Worm (Caenorhabditis elegans) whole organism, late embryonic: ENCODE results near the gene F48B9.8.

Source experiments
- C08G9.2 ChIP-seq: sonication (generic microtip); optimal IDR thresholded peaks from 2 replicates; lab custom pipeline; 2016; ENCODE audit warnings: mild to moderate bottlenecking, missing genetic modification characterization, moderate library complexity, missing compliant biosample characterization
- C38D4.7 ChIP-seq: fragments of 200-800 bp; sonication (Bioruptor generic); optimal IDR thresholded peaks from 2 replicates; lab custom pipeline; 2018; ENCODE audit warnings: mild to moderate bottlenecking, missing genetic modification characterization, moderate library complexity, missing compliant biosample characterization
- F13H6.1 ChIP-seq: sonication (generic microtip); optimal IDR thresholded peaks from 2 replicates; lab custom pipeline; 2016; ENCODE audit warnings: missing genetic modification characterization, missing compliant biosample characterization
- K02D7.2 ChIP-seq: sonication (generic microtip); optimal IDR thresholded peaks from 2 replicates; lab custom pipeline; 2017; ENCODE audit warnings: mild to moderate bottlenecking, missing genetic modification characterization, missing compliant biosample characterization
- K09A11.1 ChIP-seq: sonication (generic microtip); optimal IDR thresholded peaks from 2 replicates; lab custom pipeline; 2017; ENCODE audit warnings: antibody characterized with exemption, mild to moderate bottlenecking, missing genetic modification characterization, missing compliant biosample characterization; ENCODE audit not compliant: insufficient read depth
- T23F11.4 ChIP-seq: fragments of 200-800 bp; sonication (Bioruptor generic); optimal IDR thresholded peaks from 2 replicates; lab custom pipeline; 2018; ENCODE audit warnings: mild to moderate bottlenecking, missing genetic modification characterization, missing compliant biosample characterization
- Y22D7AL.16 ChIP-seq: sonication (generic microtip); optimal IDR thresholded peaks from 2 replicates; lab custom pipeline; 2016; ENCODE audit warnings: missing genetic modification characterization, missing compliant biosample characterization
- ceh-14 ChIP-seq: sonication (generic microtip); optimal IDR thresholded peaks from 2 replicates; lab custom pipeline; 2016; ENCODE audit warnings: missing genotype, missing genetic modification characterization, missing compliant biosample characterization
- ceh-24 ChIP-seq: sonication (generic microtip); optimal IDR thresholded peaks from 2 replicates; lab custom pipeline; 2016; ENCODE audit warnings: mild to moderate bottlenecking, missing genetic modification characterization, missing compliant biosample characterization
- ceh-30 ChIP-seq: fragments of 150-350 bp; optimal IDR thresholded peaks from 2 replicates; lab custom pipeline; 2014; ENCODE audit warnings: missing biosample characterization, missing genetic modification characterization
- ceh-31 ChIP-seq: sonication (generic microtip); optimal IDR thresholded peaks from 2 replicates; lab custom pipeline; 2016; ENCODE audit warnings: missing genetic modification characterization, missing compliant biosample characterization
- ceh-34 ChIP-seq: sonication (generic microtip); optimal IDR thresholded peaks from 2 replicates; lab custom pipeline; 2016; ENCODE audit warnings: mild to moderate bottlenecking, missing genetic modification characterization, missing compliant biosample characterization
- ceh-48 ChIP-seq: sonication (generic microtip); optimal IDR thresholded peaks from 2 replicates; lab custom pipeline; 2016; ENCODE audit warnings: missing genetic modification characterization, inconsistent platforms, missing compliant biosample characterization
- che-1 ChIP-seq: sonication (generic microtip); optimal IDR thresholded peaks from 2 replicates; lab custom pipeline; 2016; ENCODE audit warnings: mild to moderate bottlenecking, missing genetic modification characterization, missing compliant biosample characterization
- dmd-4 ChIP-seq: sonication (generic microtip); optimal IDR thresholded peaks from 2 replicates; lab custom pipeline; 2016; ENCODE audit warnings: borderline replicate concordance, missing genetic modification characterization, missing compliant biosample characterization
- dve-1 ChIP-seq: sonication (generic microtip); optimal IDR thresholded peaks from 2 replicates; lab custom pipeline; 2017; ENCODE audit warnings: antibody characterized with exemption, mild to moderate bottlenecking, missing genetic modification characterization, missing compliant biosample characterization
- elt-2 ChIP-seq: sonication (generic microtip); optimal IDR thresholded peaks from 2 replicates; lab custom pipeline; 2016; ENCODE audit warnings: missing genetic modification reagents, missing genetic modification characterization, missing compliant biosample characterization
- eyg-1 ChIP-seq: sonication (generic microtip); optimal IDR thresholded peaks from 2 replicates; lab custom pipeline; 2016; ENCODE audit warnings: missing genotype, missing genetic modification characterization, missing compliant biosample characterization
- fax-1 ChIP-seq: sonication (generic microtip); optimal IDR thresholded peaks from 2 replicates; lab custom pipeline; 2016; ENCODE audit warnings: missing genotype, missing genetic modification characterization, missing compliant biosample characterization
- fkh-10 ChIP-seq: fragments of 150-350 bp; optimal IDR thresholded peaks from 2 replicates; lab custom pipeline; 2014; ENCODE audit warnings: missing biosample characterization, missing genetic modification reagents, missing genetic modification characterization
- fkh-6 ChIP-seq: sonication (generic microtip); optimal IDR thresholded peaks from 2 replicates; lab custom pipeline; 2016; ENCODE audit warnings: missing genetic modification characterization, missing compliant biosample characterization
- gmeb-2 ChIP-seq: sonication (generic microtip); optimal IDR thresholded peaks from 2 replicates; lab custom pipeline; 2016; ENCODE audit warnings: missing genetic modification characterization, inconsistent platforms, missing compliant biosample characterization
- hlh-13 ChIP-seq: fragments of 200-800 bp; sonication (Bioruptor generic); optimal IDR thresholded peaks from 2 replicates; lab custom pipeline; 2018; ENCODE audit warnings: mild to moderate bottlenecking, missing genetic modification characterization, missing compliant biosample characterization
- hlh-15 ChIP-seq: sonication (generic microtip); optimal IDR thresholded peaks from 2 replicates; lab custom pipeline; 2016; ENCODE audit warnings: missing genetic modification characterization, missing compliant biosample characterization
- hlh-30 ChIP-seq: sonication (generic microtip); optimal IDR thresholded peaks from 2 replicates; lab custom pipeline; 2017; ENCODE audit warnings: antibody characterized with exemption, missing genetic modification characterization, missing compliant biosample characterization; ENCODE audit not compliant: insufficient read depth
- hlh-6 ChIP-seq: sonication (generic microtip); optimal IDR thresholded peaks from 2 replicates; lab custom pipeline; 2016; ENCODE audit warnings: missing genotype, missing genetic modification characterization, missing compliant biosample characterization
- hlh-8 ChIP-seq: sonication (generic microtip); optimal IDR thresholded peaks from 2 replicates; lab custom pipeline; 2016; ENCODE audit warnings: missing genotype, missing genetic modification characterization, missing compliant biosample characterization
- madf-2 ChIP-seq: sonication (generic microtip); optimal IDR thresholded peaks from 2 replicates; lab custom pipeline; 2017; ENCODE audit warnings: missing genetic modification characterization, missing compliant biosample characterization
- mec-3 ChIP-seq: sonication (generic microtip); optimal IDR thresholded peaks from 2 replicates; lab custom pipeline; 2016; ENCODE audit warnings: borderline replicate concordance, missing genetic modification characterization, missing compliant biosample characterization
- nhr-232 ChIP-seq: sonication (generic microtip); optimal IDR thresholded peaks from 2 replicates; lab custom pipeline; 2016; ENCODE audit warnings: missing genetic modification characterization, missing compliant biosample characterization
- npax-4 ChIP-seq: sonication (generic microtip); optimal IDR thresholded peaks from 2 replicates; lab custom pipeline; 2016; ENCODE audit warnings: missing genetic modification characterization, missing compliant biosample characterization
- pax-1 ChIP-seq: fragments of 150-350 bp; optimal IDR thresholded peaks from 2 replicates; lab custom pipeline; 2014; ENCODE audit warnings: missing biosample characterization, missing genetic modification characterization
- pha-2 ChIP-seq: sonication (generic microtip); optimal IDR thresholded peaks from 2 replicates; lab custom pipeline; 2017; ENCODE audit warnings: mild to moderate bottlenecking, missing genetic modification characterization, missing compliant biosample characterization
- pha-4 ChIP-seq: fragments of 150-350 bp; optimal IDR thresholded peaks from 2 replicates; lab custom pipeline; 2018; ENCODE audit warnings: missing biosample characterization, missing genetic modification reagents, missing genetic modification characterization
- pqm-1 ChIP-seq: sonication (generic microtip); optimal IDR thresholded peaks from 2 replicates; lab custom pipeline; 2016; ENCODE audit warnings: missing genetic modification characterization, missing compliant biosample characterization
- rnt-1 ChIP-seq: sonication (generic microtip); optimal IDR thresholded peaks from 2 replicates; lab custom pipeline; 2016; ENCODE audit warnings: missing genetic modification characterization, missing compliant biosample characterization
- sdc-2 ChIP-seq: sonication (generic microtip); optimal IDR thresholded peaks from 2 replicates; lab custom pipeline; 2016; ENCODE audit warnings: missing genotype, missing genetic modification characterization, missing compliant biosample characterization
- sox-4 ChIP-seq: sonication (generic microtip); optimal IDR thresholded peaks from 2 replicates; lab custom pipeline; 2017; ENCODE audit warnings: mild to moderate bottlenecking, missing genetic modification characterization, inconsistent platforms, missing compliant biosample characterization
- syd-9 ChIP-seq: sonication (generic microtip); optimal IDR thresholded peaks from 2 replicates; lab custom pipeline; 2016; ENCODE audit warnings: mild to moderate bottlenecking, missing genetic modification characterization, moderate library complexity, missing compliant biosample characterization
- tbx-2 ChIP-seq: sonication (generic microtip); optimal IDR thresholded peaks from 2 replicates; lab custom pipeline; 2016; ENCODE audit warnings: missing genetic modification characterization, missing compliant biosample characterization
- ttx-3 ChIP-seq: sonication (generic microtip); optimal IDR thresholded peaks from 2 replicates; lab custom pipeline; 2016; ENCODE audit warnings: missing genetic modification reagents, missing genetic modification characterization, missing compliant biosample characterization
- unc-3 ChIP-seq, 2 experiments: fragments of 200-800 bp in 1 of 2; sonication (Bioruptor generic) in 1 of 2; sonication (generic microtip) in 1 of 2; conservative IDR thresholded peaks in 1 of 2; optimal IDR thresholded peaks in 1 of 2; 2 replicates each; pipeline versions ENCODE4 v1.3.6 to Lab custom; 2016 to 2022; ENCODE audit warnings: missing compliant biosample characterization in 2 of 2, missing genetic modification characterization in 2 of 2, missing genetic modification reagents in 1 of 2
- unc-42 ChIP-seq: sonication (generic microtip); optimal IDR thresholded peaks from 2 replicates; lab custom pipeline; 2016; ENCODE audit warnings: missing genotype, missing genetic modification characterization, missing compliant biosample characterization
- unc-55 ChIP-seq: sonication (generic microtip); optimal IDR thresholded peaks from 2 replicates; lab custom pipeline; 2017; ENCODE audit warnings: missing biosample characterization, missing genetic modification reagents, missing genetic modification characterization
- zip-5 ChIP-seq: sonication (generic microtip); optimal IDR thresholded peaks from 2 replicates; lab custom pipeline; 2016; ENCODE audit warnings: missing genetic modification characterization, missing compliant biosample characterization

Gene F48B9.8

DNA sequence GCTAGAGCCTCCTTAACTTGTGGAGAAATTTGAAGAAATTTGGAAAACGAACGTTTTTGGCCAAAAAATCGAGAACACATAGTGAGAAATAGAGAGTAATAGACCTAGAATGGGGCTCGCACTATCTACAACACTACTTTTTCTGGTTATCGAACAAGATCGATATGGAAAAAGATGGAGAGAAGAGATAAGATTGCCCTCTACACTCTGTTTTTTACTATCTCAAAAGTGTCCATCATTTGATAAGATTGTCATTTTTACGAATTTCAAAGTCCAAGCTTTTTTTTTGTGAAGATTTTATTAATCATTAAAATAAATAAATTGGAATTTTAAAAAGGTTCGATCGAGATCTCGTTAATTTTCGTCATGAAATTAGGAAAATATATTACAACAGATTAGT, 27.5 kb upstream of the F48B9.8 start, which contains the start of gene T24C12.3:
T24C12.3 (minus strand) TSS at position 134 of the 400 bp plus-strand sequence.
- TF ChIP-seq zip-5 (no peak), unc-3 (GFP tag; conservative IDR thresholded peaks at IDR 0.05; lab: Robert Waterston, UW) (no peak), unc-3 (tag; optimal IDR thresholded peaks at IDR 0.05; lab: Kevin White, UChicago) (no peak), elt-2 (tag; lab: Kevin White, UChicago) (peak; percentile 97), gmeb-2 (tag; lab: Kevin White, UChicago) (no peak), C38D4.7 (no peak), fkh-10 (GFP tag; lab: Kevin White, UChicago) (no peak), hlh-15 (tag; lab: Kevin White, UChicago) (no peak), hlh-30 (tag; lab: Kevin White, UChicago) (no peak)

DNA sequence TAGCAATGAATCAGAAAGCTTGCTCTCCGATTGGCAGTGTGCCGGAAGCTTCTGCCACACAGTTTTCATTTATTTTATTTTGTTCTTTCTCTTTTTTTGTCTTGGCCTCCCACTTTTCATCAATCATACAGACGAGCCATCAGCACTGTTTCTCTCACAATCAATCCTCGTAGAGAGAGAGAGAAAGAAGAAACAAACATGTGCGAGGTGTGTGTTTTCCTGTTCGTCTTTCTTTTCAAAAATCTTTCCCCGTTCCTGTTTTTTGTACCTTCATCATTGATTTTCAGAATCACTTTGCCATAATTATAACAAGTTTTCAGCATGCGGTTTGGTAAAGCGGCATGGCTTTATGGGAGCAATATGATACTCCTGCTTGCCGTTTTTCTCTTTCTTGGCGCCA, 22.9 kb upstream of the F48B9.8 start, which contains the start of gene T24C12.1:
T24C12.1 (plus strand) TSS at position 301 of the 400 bp plus-strand sequence.
- TF ChIP-seq sdc-2 (tag; lab: Kevin White, UChicago) (no peak), pqm-1 (tag; lab: Kevin White, UChicago) (no peak), hlh-8 (tag; lab: Kevin White, UChicago) (no peak), dmd-4 (tag; lab: Kevin White, UChicago) (no peak), fkh-10 (GFP tag; lab: Kevin White, UChicago) (no peak), unc-55 (no peak), fkh-6 (no peak), ceh-34 (no peak), F13H6.1 (tag; lab: Kevin White, UChicago) (no peak), sox-4 (tag; lab: Kevin White, UChicago) (no peak), unc-42 (tag; lab: Kevin White, UChicago) (no peak), ceh-31 (tag; lab: Kevin White, UChicago) (no peak), pha-2 (tag; lab: Kevin White, UChicago) (no peak)

DNA sequence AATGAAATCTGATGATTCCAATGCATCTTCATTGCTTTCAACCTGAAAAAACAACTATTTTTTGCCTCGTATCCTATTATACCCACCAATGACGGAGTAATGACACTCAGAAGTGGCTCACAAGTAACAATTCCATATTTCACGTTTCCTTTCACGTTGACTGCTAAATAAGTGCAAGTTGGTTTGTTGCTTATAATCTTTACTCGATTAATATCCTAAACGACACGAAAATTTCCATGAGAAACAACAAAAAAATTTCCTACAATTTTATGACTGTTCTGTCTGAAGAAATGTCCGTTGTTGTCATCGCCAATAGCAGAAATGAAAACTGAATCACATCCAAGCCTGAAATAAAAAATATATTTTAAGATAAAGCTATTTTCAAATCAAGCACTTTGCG, 21.2 kb upstream of the F48B9.8 start:
- TF ChIP-seq eyg-1 (tag; lab: Kevin White, UChicago), result no peak
- TF ChIP-seq pax-1 (tag; lab: Kevin White, UChicago), result no peak
- no peak for TF ChIP-seq hlh-6
- no peak for TF ChIP-seq unc-42 (tag; lab: Kevin White, UChicago)
- TF ChIP-seq C08G9.2 (tag; lab: Kevin White, UChicago), result no peak
- no peak for TF ChIP-seq unc-3 (GFP tag; conservative IDR thresholded peaks at IDR 0.05; lab: Robert Waterston, UW)
- no peak for TF ChIP-seq unc-3 (tag; optimal IDR thresholded peaks at IDR 0.05; lab: Kevin White, UChicago)
- no peak for TF ChIP-seq K09A11.1
- TF ChIP-seq mec-3, result no peak
- TF ChIP-seq rnt-1 (tag; lab: Kevin White, UChicago), result no peak
- no peak for TF ChIP-seq che-1 (tag; lab: Kevin White, UChicago)
- TF ChIP-seq hlh-15 (tag; lab: Kevin White, UChicago), result no peak
- no peak for TF ChIP-seq zip-5
- no peak for TF ChIP-seq fax-1 (tag; lab: Kevin White, UChicago)
- no peak for TF ChIP-seq K02D7.2 (tag; lab: Kevin White, UChicago)
- no peak for TF ChIP-seq ttx-3 (tag; lab: Kevin White, UChicago)
- no peak for TF ChIP-seq tbx-2 (tag; lab: Kevin White, UChicago)
- TF ChIP-seq npax-4, result no peak
- TF ChIP-seq ceh-30 (tag; lab: Kevin White, UChicago), result no peak
- TF ChIP-seq T23F11.4 (GFP tag; lab: Kevin White, UChicago), result no peak
- TF ChIP-seq, all 69 proteins: peak for 0

DNA sequence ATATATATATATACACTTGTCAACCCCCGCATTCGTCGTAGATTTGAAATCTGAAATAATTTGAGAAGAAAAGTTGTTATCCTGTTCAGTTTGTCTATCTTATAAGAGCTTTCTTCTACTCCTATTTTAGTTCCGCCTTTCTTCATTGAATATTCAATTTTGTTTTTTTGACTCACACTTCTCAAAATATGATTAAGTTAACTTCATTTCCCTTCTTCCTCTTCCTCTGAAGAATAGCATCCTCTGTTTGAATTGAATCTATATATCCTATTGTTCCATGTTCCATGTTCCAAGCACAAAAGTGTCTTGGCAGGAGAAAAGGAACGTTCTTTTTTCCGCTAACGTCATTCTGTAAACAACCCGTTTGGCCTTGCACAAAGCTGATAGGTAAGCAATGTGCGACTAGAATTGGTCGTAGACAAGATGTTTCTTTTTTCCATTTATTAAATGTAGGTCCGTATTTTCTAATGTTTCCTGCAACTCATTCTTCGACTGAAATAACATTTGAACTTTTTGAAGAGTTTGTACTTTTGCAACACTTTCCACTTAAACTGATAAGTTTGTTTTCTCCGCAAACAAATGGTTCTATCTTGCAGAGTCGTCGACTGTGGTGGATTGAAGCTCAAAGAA, 15.8 kb upstream of the F48B9.8 start, which contains the start of gene gap-1:
gap-1 (plus strand) TSS at position 580 of the 630 bp plus-strand sequence.
- no peak for TF ChIP-seq unc-42 (tag; lab: Kevin White, UChicago)
- no peak for TF ChIP-seq T23F11.4 (GFP tag; lab: Kevin White, UChicago)
- no peak for TF ChIP-seq gmeb-2 (tag; lab: Kevin White, UChicago)
- no peak for TF ChIP-seq syd-9 (tag; lab: Kevin White, UChicago)
- no peak for TF ChIP-seq dve-1
- no peak for TF ChIP-seq dmd-4 (tag; lab: Kevin White, UChicago)
- TF ChIP-seq nhr-232 (tag; lab: Kevin White, UChicago), result no peak
- no peak for TF ChIP-seq che-1 (tag; lab: Kevin White, UChicago)
- TF ChIP-seq npax-4, result no peak
- TF ChIP-seq C08G9.2 (tag; lab: Kevin White, UChicago), result no peak
- TF ChIP-seq madf-2 (tag; lab: Kevin White, UChicago), result no peak
- no peak for TF ChIP-seq ceh-48
- no peak for TF ChIP-seq pha-4 (tag; lab: Kevin White, UChicago)
- TF ChIP-seq hlh-13, result no peak
- TF ChIP-seq ceh-24 (tag; lab: Kevin White, UChicago), result no peak
- no peak for TF ChIP-seq eyg-1 (tag; lab: Kevin White, UChicago)
- TF ChIP-seq ceh-14 (tag; lab: Kevin White, UChicago), result no peak
- no peak for TF ChIP-seq Y22D7AL.16
- TF ChIP-seq, all 69 proteins: peak for 0
